Fruit fly (Drosophila melanogaster) S2 (cell line): Measurements from ENCODE around the gene Spn75F.
A peak's percentile ranks its signal among the peaks of the same experiment; 100 is the strongest.

Source experiments
- CG8478 ChIP-seq: fragments of >200 bp; optimal IDR thresholded peaks from 2 replicates; lab custom pipeline; 2018
- CTCF ChIP-seq, 2 experiments: fragments of >200 bp; optimal IDR thresholded peaks; 2 replicates each; lab custom pipeline; 2018

DNA sequence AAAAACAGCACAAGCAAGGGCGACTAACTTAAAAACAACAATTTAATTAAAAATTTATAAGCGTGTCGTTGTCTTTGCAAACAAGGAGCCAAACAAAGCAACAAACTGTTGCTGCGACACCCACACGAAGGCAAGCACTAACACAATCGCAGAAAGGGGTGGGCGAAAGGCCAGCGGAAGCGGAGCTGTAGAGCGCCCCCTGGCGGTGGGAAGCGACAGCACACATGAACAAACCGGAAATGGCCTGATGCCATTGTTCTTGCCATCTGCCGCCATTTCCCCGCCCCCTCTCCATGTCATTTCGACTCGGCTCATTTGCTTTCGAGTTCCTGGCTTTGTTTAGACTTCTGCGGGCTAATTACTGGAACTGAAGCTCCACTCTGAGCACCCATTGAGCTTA is 3.1 kb upstream of the Spn75F start:
- peak; percentile 77 to 82 for TF ChIP-seq CTCF (optimal IDR thresholded peaks at IDR 0.05; lab: Kevin White, UChicago)
- TF ChIP-seq CG8478 (lab: Kevin White, UChicago) = no peak
